Worm (Caenorhabditis elegans) whole organism, L4/young adult: ENCODE results near the gene egas-1.

Experiments used
- W03F9.2 ChIP-seq: fragments of 150-350 bp; optimal IDR thresholded peaks from 2 replicates; lab custom pipeline; 2014; ENCODE audit warnings: missing biosample characterization, missing genetic modification characterization
- him-1 ChIP-seq: sonication (generic microtip); optimal IDR thresholded peaks from 2 replicates; lab custom pipeline; 2016; ENCODE audit warnings: missing genotype, missing genetic modification reagents, missing genetic modification characterization, missing compliant biosample characterization

ce11 chrV:18657391-18657790, 17.3 kb downstream of the egas-1 start:
- TF ChIP-seq him-1 (tag; lab: Kevin White, UChicago), result no peak
- TF ChIP-seq W03F9.2 (tag; lab: Kevin White, UChicago), result no peak
